Fruit fly (Drosophila melanogaster) whole organism, embryonic: ENCODE data around the gene CG31388.

Experiments
- Atf6 ChIP-seq: fragments of 200-800 bp; sonication (Bioruptor generic); IDR thresholded peaks from 2 replicates; pipeline ENCODE4 v1.3.6; 2022; ENCODE audit warnings: missing biosample characterization, missing genetic modification characterization
- CG10209 ChIP-seq: fragments of 200-800 bp; sonication (Bioruptor generic); optimal IDR thresholded peaks from 3 replicates; lab custom pipeline; 2017; ENCODE audit warnings: missing biosample characterization, mild to moderate bottlenecking, missing genetic modification characterization, missing genetic modification reagents
- CG10565 ChIP-seq: fragments of 200-800 bp; sonication (Bioruptor generic); optimal IDR thresholded peaks from 3 replicates; lab custom pipeline; 2016; ENCODE audit warnings: missing biosample characterization, mild to moderate bottlenecking, missing genetic modification characterization
- CG10654 ChIP-seq: fragments of 200-800 bp; sonication (Bioruptor generic); optimal IDR thresholded peaks from 2 replicates; lab custom pipeline; 2016; ENCODE audit warnings: missing biosample characterization, missing genetic modification characterization
- CG10959 ChIP-seq: fragments of 200-800 bp; sonication (Bioruptor generic); IDR thresholded peaks from 2 replicates; pipeline ENCODE4 v1.3.6; 2022; ENCODE audit warnings: missing biosample characterization, missing genetic modification characterization
- CG10979 ChIP-seq: fragments of 200-800 bp; sonication (Bioruptor generic); optimal IDR thresholded peaks from 2 replicates; lab custom pipeline; 2018; ENCODE audit warnings: missing biosample characterization, mild to moderate bottlenecking, missing genetic modification characterization, moderate library complexity
- CG11247 ChIP-seq: fragments of 200-800 bp; sonication (Bioruptor generic); IDR thresholded peaks from 2 replicates; pipeline ENCODE4 v1.3.6; 2022; ENCODE audit warnings: missing biosample characterization, missing genetic modification characterization
- CG14014 ChIP-seq: fragments of 200-800 bp; sonication (Bioruptor generic); IDR thresholded peaks from 2 replicates; pipeline ENCODE4 v1.3.6; 2022; ENCODE audit warnings: missing biosample characterization, missing genetic modification characterization
- CG14050 ChIP-seq: fragments of 200-800 bp; sonication (Bioruptor generic); IDR thresholded peaks from 3 replicates; pipeline ENCODE4 v1.3.6; 2022; ENCODE audit warnings: missing biosample characterization, missing genetic modification characterization
- CG1647 ChIP-seq: fragments of 200-800 bp; sonication (Bioruptor generic); optimal IDR thresholded peaks from 3 replicates; lab custom pipeline; 2016; ENCODE audit warnings: missing biosample characterization, missing genetic modification characterization
- CG2199 ChIP-seq: fragments of 200-800 bp; sonication (Bioruptor generic); IDR thresholded peaks from 3 replicates; pipeline ENCODE4 v1.3.6; 2022; ENCODE audit warnings: missing biosample characterization, missing genetic modification characterization
- CG30431 ChIP-seq: fragments of 200-800 bp; sonication (Bioruptor generic); optimal IDR thresholded peaks from 2 replicates; lab custom pipeline; 2017; ENCODE audit warnings: missing biosample characterization, missing genetic modification characterization
- CG3163 ChIP-seq: fragments of 200-800 bp; sonication (Bioruptor generic); optimal IDR thresholded peaks from 3 replicates; lab custom pipeline; 2016; ENCODE audit warnings: missing biosample characterization, missing genetic modification characterization
- CG7839 ChIP-seq: fragments of 200-800 bp; sonication (Bioruptor generic); optimal IDR thresholded peaks from 3 replicates; lab custom pipeline; 2018; ENCODE audit warnings: missing biosample characterization, mild to moderate bottlenecking, missing genetic modification characterization, moderate library complexity
- CG7928 ChIP-seq: fragments of 200-800 bp; sonication (Bioruptor generic); optimal IDR thresholded peaks from 2 replicates; lab custom pipeline; 2017; ENCODE audit warnings: missing biosample characterization, mild to moderate bottlenecking, missing genetic modification characterization
- CG7963 ChIP-seq: fragments of 200-800 bp; sonication (Bioruptor generic); IDR thresholded peaks from 3 replicates; pipeline ENCODE4 v1.3.6; 2022; ENCODE audit warnings: missing biosample characterization, missing genetic modification characterization; ENCODE audit not compliant: partially characterized antibody
- CG9215 ChIP-seq: fragments of 200-800 bp; sonication (Bioruptor generic); IDR thresholded peaks from 2 replicates; pipeline ENCODE4 v1.3.6; 2022; ENCODE audit warnings: missing biosample characterization, missing genetic modification characterization
- CG9797 ChIP-seq: fragments of 200-800 bp; sonication (Bioruptor generic); optimal IDR thresholded peaks from 3 replicates; lab custom pipeline; 2018; ENCODE audit warnings: missing biosample characterization, mild to moderate bottlenecking, missing genetic modification characterization
- CG9932 ChIP-seq: fragments of 200-800 bp; sonication (Bioruptor generic); IDR thresholded peaks from 2 replicates; pipeline ENCODE4 v1.3.6; 2022; ENCODE audit warnings: missing biosample characterization, missing genetic modification characterization
- D19B ChIP-seq: fragments of 200-800 bp; sonication (Bioruptor generic); optimal IDR thresholded peaks from 2 replicates; lab custom pipeline; 2017; ENCODE audit warnings: missing biosample characterization, mild to moderate bottlenecking, missing genetic modification characterization
- Dbx ChIP-seq: fragments of 200-800 bp; sonication (Bioruptor generic); IDR thresholded peaks from 3 replicates; pipeline ENCODE4 v1.3.6; 2022; ENCODE audit warnings: missing biosample characterization, missing genetic modification characterization
- ERR ChIP-seq: fragments of 200-800 bp; sonication (Bioruptor generic); optimal IDR thresholded peaks from 2 replicates; lab custom pipeline; 2016; ENCODE audit warnings: missing biosample characterization, missing genetic modification characterization
- H2.0 ChIP-seq: fragments of 200-800 bp; sonication (Bioruptor generic); IDR thresholded peaks from 2 replicates; pipeline ENCODE4 v1.3.6; 2022; ENCODE audit warnings: missing biosample characterization, missing genetic modification characterization
- NC2β ChIP-seq: fragments of 200-800 bp; sonication (Bioruptor generic); optimal IDR thresholded peaks from 2 replicates; lab custom pipeline; 2016; ENCODE audit warnings: missing biosample characterization, missing genetic modification characterization
- NK7.1 ChIP-seq: fragments of 200-800 bp; sonication (Bioruptor generic); optimal IDR thresholded peaks from 3 replicates; lab custom pipeline; 2016; ENCODE audit warnings: missing biosample characterization, missing genetic modification characterization
- Poxn ChIP-seq: fragments of 200-800 bp; sonication (Bioruptor generic); IDR thresholded peaks from 2 replicates; pipeline ENCODE4 v1.3.6; 2022; ENCODE audit warnings: missing biosample characterization, missing genetic modification characterization
- aop ChIP-seq: fragments of 200-800 bp; sonication (Bioruptor generic); IDR thresholded peaks from 2 replicates; pipeline ENCODE4 v1.3.6; 2022; ENCODE audit warnings: missing biosample characterization, missing genetic modification characterization
- ara ChIP-seq: fragments of 200-800 bp; sonication (Bioruptor generic); IDR thresholded peaks from 2 replicates; pipeline ENCODE4 v1.3.6; 2022; ENCODE audit warnings: missing biosample characterization, missing genetic modification characterization
- crc ChIP-seq: fragments of 200-800 bp; sonication (Bioruptor generic); optimal IDR thresholded peaks from 2 replicates; lab custom pipeline; 2016; ENCODE audit warnings: missing biosample characterization, missing genetic modification characterization
- esg ChIP-seq: fragments of 200-800 bp; sonication (Bioruptor generic); conservative IDR thresholded peaks from 2 replicates; pipeline ENCODE4 v1.3.6; 2022; ENCODE audit warnings: missing biosample characterization, missing genetic modification characterization
- fd3F ChIP-seq: fragments of 200-800 bp; sonication (Bioruptor generic); optimal IDR thresholded peaks from 2 replicates; lab custom pipeline; 2018; ENCODE audit warnings: missing biosample characterization, mild to moderate bottlenecking, missing genetic modification characterization, moderate library complexity
- fru ChIP-seq: fragments of >200 bp; optimal IDR thresholded peaks from 2 replicates; lab custom pipeline; 2017
- gcm2 ChIP-seq: fragments of 200-800 bp; sonication (Bioruptor generic); optimal IDR thresholded peaks from 2 replicates; lab custom pipeline; 2016; ENCODE audit warnings: missing biosample characterization, missing genetic modification characterization
- gsb-n ChIP-seq: fragments of 200-800 bp; sonication (Bioruptor generic); optimal IDR thresholded peaks from 3 replicates; lab custom pipeline; 2018; ENCODE audit warnings: missing biosample characterization, mild to moderate bottlenecking, missing genetic modification characterization
- ind ChIP-seq: fragments of 200-800 bp; sonication (Bioruptor generic); optimal IDR thresholded peaks from 3 replicates; lab custom pipeline; 2016; ENCODE audit warnings: missing biosample characterization, missing genetic modification characterization
- jing ChIP-seq: fragments of 200-800 bp; sonication (Bioruptor generic); optimal IDR thresholded peaks from 2 replicates; lab custom pipeline; 2018; ENCODE audit warnings: missing biosample characterization, mild to moderate bottlenecking, missing genetic modification characterization
- kay ChIP-seq: fragments of 200-800 bp; sonication (Bioruptor generic); optimal IDR thresholded peaks from 2 replicates; lab custom pipeline; 2016; ENCODE audit warnings: missing biosample characterization, missing genetic modification characterization
- ken ChIP-seq: fragments of 200-800 bp; sonication (Bioruptor generic); IDR thresholded peaks from 3 replicates; pipeline ENCODE4 v1.3.6; 2022; ENCODE audit warnings: missing biosample characterization, missing genetic modification characterization
- mld ChIP-seq: fragments of 200-800 bp; sonication (Bioruptor generic); IDR thresholded peaks from 3 replicates; pipeline ENCODE4 v1.3.6; 2022; ENCODE audit warnings: missing biosample characterization, missing genetic modification characterization; ENCODE audit not compliant: partially characterized antibody
- nerfin-2 ChIP-seq: fragments of 200-800 bp; sonication (Bioruptor generic); IDR thresholded peaks from 2 replicates; pipeline ENCODE4 v1.3.6; 2022; ENCODE audit warnings: missing biosample characterization, missing genetic modification characterization; ENCODE audit not compliant: partially characterized antibody
- prd ChIP-seq, 3 experiments: fragments of >200 bp in 2 of 3; fragments of 200-800 bp in 1 of 3; sonication (Bioruptor generic) in 1 of 3; optimal IDR thresholded peaks in 2 of 3; IDR thresholded peaks in 1 of 3; 2 replicates in 2 of 3; 3 replicates in 1 of 3; pipeline versions ENCODE4 v1.3.6 to Lab custom; 2017 to 2022; ENCODE audit warnings: missing biosample characterization in 1 of 3, missing genetic modification characterization in 1 of 3
- pros ChIP-seq: fragments of 200-800 bp; sonication (Bioruptor generic); optimal IDR thresholded peaks from 3 replicates; lab custom pipeline; 2019; ENCODE audit warnings: missing biosample characterization, mild to moderate bottlenecking, missing genetic modification characterization, moderate library complexity
- psq ChIP-seq: fragments of 200-800 bp; sonication (Bioruptor generic); optimal IDR thresholded peaks from 2 replicates; lab custom pipeline; 2017; ENCODE audit warnings: missing biosample characterization, missing genetic modification characterization
- schlank ChIP-seq: fragments of 200-800 bp; sonication (Bioruptor generic); optimal IDR thresholded peaks from 2 replicates; lab custom pipeline; 2018; ENCODE audit warnings: missing biosample characterization, mild to moderate bottlenecking, missing genetic modification characterization
- sens-2 ChIP-seq: fragments of 200-800 bp; sonication (Bioruptor generic); IDR thresholded peaks from 2 replicates; pipeline ENCODE4 v1.3.6; 2022; ENCODE audit warnings: missing biosample characterization, missing genetic modification characterization
- seq ChIP-seq: fragments of 200-800 bp; sonication (Bioruptor generic); IDR thresholded peaks from 2 replicates; pipeline ENCODE4 v1.3.6; 2022; ENCODE audit warnings: missing biosample characterization, missing genetic modification characterization
- ttk ChIP-seq: fragments of 200-800 bp; sonication (Bioruptor generic); IDR thresholded peaks from 2 replicates; pipeline ENCODE4 v2.1.2; 2022; ENCODE audit warnings: missing biosample characterization, missing genetic modification characterization
- wek ChIP-seq: fragments of 200-800 bp; sonication (Bioruptor generic); optimal IDR thresholded peaks from 3 replicates; lab custom pipeline; 2018; ENCODE audit warnings: missing biosample characterization, mild to moderate bottlenecking, missing genetic modification characterization, moderate library complexity
- zen2 ChIP-seq: fragments of 200-800 bp; sonication (Bioruptor generic); IDR thresholded peaks from 3 replicates; pipeline ENCODE4 v1.3.6; 2022; ENCODE audit warnings: missing biosample characterization, missing genetic modification characterization; ENCODE audit not compliant: partially characterized antibody
- zf30C ChIP-seq: fragments of 200-800 bp; sonication (Bioruptor generic); optimal IDR thresholded peaks from 3 replicates; lab custom pipeline; 2018; ENCODE audit warnings: missing biosample characterization, mild to moderate bottlenecking, missing genetic modification characterization
- zfh1 ChIP-seq: fragments of 200-800 bp; sonication (Bioruptor generic); IDR thresholded peaks from 3 replicates; pipeline ENCODE4 v1.3.6; 2022; ENCODE audit warnings: missing biosample characterization, missing genetic modification characterization

CG31388 gene

DNA sequence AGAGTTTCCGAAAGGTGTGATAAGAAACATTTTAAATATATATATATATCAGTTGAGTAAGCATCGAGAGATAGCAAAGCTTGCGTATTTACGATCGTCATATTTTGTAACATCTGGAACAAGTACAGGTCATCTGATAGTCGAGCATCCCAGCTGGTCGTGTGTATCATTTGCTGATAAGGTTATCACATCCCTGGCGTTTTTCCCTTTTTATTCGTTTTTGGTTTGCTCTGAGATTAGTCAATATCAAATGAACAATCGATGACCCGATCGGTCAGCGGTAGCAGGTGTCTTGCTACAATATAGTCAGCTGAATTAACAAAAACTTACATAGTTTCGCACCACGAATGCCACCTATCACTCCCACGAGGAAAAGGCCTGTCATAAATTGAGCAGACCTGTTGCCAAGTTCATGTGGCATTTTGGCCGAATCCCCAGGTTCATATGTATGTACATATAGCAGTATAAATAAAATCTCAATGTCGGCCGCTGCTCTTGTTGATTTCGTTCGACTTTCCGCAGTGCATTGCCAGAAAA lies 36.7 kb upstream of the CG31388 start (continued):
- TF ChIP-seq crc (no peak), pros (GFP tag; lab: Kevin White, UChicago) (no peak), CG14050 (peak; percentile 29; the same call in 2 of the 3 replicates), CG3163 (GFP tag; lab: Kevin White, UChicago) (no peak), sens-2 (no peak), zen2 (no peak), gsb-n (no peak), D19B (GFP tag; lab: Kevin White, UChicago) (peak; percentile 100), CG1647 (no peak), CG30431 (GFP tag; lab: Kevin White, UChicago) (no peak), fd3F (GFP tag; lab: Kevin White, UChicago) (peak; percentile 15), schlank (tag; lab: Kevin White, UChicago) (peak; percentile 4), CG10979 (peak; percentile 18), CG9215 (GFP tag; lab: Robert Waterston, UW) (peak; percentile 41; the same call in 1 of the 2 replicates), prd (optimal IDR thresholded peaks at IDR 0.05; lab: Kevin White, UChicago) (no peak), prd (GFP tag; IDR thresholded peaks at IDR 0.05; lab: Robert Waterston, UW) (peak; percentile 67), CG7963 (GFP tag; lab: Robert Waterston, UW) (no peak), ara (GFP tag; lab: Robert Waterston, UW) (no peak), Dbx (GFP tag; lab: Robert Waterston, UW) (peak; percentile 35; the same call in 1 of the 3 replicates), H2.0 (GFP tag; lab: Robert Waterston, UW) (peak; percentile 47), CG14014 (GFP tag; lab: Robert Waterston, UW) (no peak), Poxn (no peak), psq (GFP tag; lab: Kevin White, UChicago) (no peak), esg (GFP tag; lab: Robert Waterston, UW) (peak; percentile 62), NK7.1 (GFP tag; lab: Kevin White, UChicago) (peak; percentile 13), zfh1 (GFP tag; lab: Robert Waterston, UW) (peak; percentile 58; the same call in 1 of the 3 replicates), gcm2 (GFP tag; lab: Kevin White, UChicago) (no peak), CG11247 (GFP tag; lab: Robert Waterston, UW) (peak; percentile 57), ttk (GFP tag; lab: Robert Waterston, UW) (peak; percentile 52), CG10959 (GFP tag; lab: Robert Waterston, UW) (no peak), jing (GFP tag; lab: Kevin White, UChicago) (no peak), zf30C (GFP tag; lab: Kevin White, UChicago) (no peak), ind (GFP tag; lab: Kevin White, UChicago) (peak; percentile 61), wek (GFP tag; lab: Kevin White, UChicago) (no peak), CG7928 (GFP tag; lab: Kevin White, UChicago) (no peak), NC2β (no peak), CG10565 (GFP tag; lab: Kevin White, UChicago) (no peak), CG9932 (peak; percentile 40), ERR (GFP tag; lab: Kevin White, UChicago) (no peak), CG10654 (GFP tag; lab: Kevin White, UChicago) (peak; percentile 46), CG10209 (GFP tag; lab: Kevin White, UChicago) (peak; percentile 55), kay (GFP tag; lab: Kevin White, UChicago) (peak; percentile 53), CG9797 (no peak), nerfin-2 (GFP tag; lab: Robert Waterston, UW) (no peak), mld (no peak), CG7839 (tag; lab: Kevin White, UChicago) (peak; percentile 79), ken (GFP tag; lab: Robert Waterston, UW) (no peak), seq (GFP tag; lab: Robert Waterston, UW) (peak; percentile 48; the same call in 1 of the 2 replicates), Atf6 (GFP tag; lab: Robert Waterston, UW) (peak; percentile 75; the same call in 1 of the 2 replicates), CG2199 (GFP tag; lab: Robert Waterston, UW) (no peak), fru (lab: Kevin White, UChicago) (no peak), aop (GFP tag; lab: Robert Waterston, UW) (no peak)
